Comparison of ENCODE assay signal across 2 fruit fly cellular contexts in the genomic region with DNA sequence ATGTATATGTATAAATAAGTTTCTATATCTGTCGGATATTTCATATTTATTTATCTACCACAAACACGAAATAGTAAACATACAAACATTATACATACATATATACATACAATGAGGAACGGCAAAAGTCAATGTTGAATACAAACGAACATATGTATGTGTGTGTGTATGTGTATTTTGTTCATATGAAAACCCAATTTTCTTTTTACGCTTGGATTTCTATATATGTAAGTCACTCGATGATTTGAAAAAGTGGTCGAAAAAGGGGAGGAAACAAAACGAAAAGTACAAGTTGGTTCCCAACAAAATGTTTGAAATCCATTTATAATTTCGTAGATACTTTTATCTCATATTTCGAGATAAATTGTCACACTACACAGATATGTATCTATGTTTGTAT.
A peak's percentile ranks its signal among the peaks of the same experiment; 100 is the strongest.
TF ChIP-seq lines count a peak whose summit lies in the region.

No protein-coding gene starts in this region.

- TF ChIP-seq CTCF in whole organism, embryonic (GFP tag; optimal IDR thresholded peaks at IDR 0.05; lab: Kevin White, UChicago), result no peak

TF ChIP-seq in whole organism, adult, 20 proteins besides CTCF, POLR2A, EP300 and RAD21:
- TF ChIP-seq Crg-1 (GFP tag; optimal IDR thresholded peaks at IDR 0.05; lab: Kevin White, UChicago) (no peak), kay (GFP tag; lab: Kevin White, UChicago; ENCODE audit: borderline replicate concordance) (peak; percentile 73)

TF ChIP-seq in whole organism, embryonic, 481 proteins besides CTCF, POLR2A, EP300 and RAD21:
- TF ChIP-seq Aef1 (GFP tag; IDR thresholded peaks at IDR 0.05; lab: Robert Waterston, UW), result no peak
- TF ChIP-seq CG16813 (GFP tag; IDR thresholded peaks at IDR 0.05; lab: Robert Waterston, UW; ENCODE audit: partially characterized antibody), result no peak
- no peak for TF ChIP-seq Mad (GFP tag; optimal IDR thresholded peaks at IDR 0.05; lab: Kevin White, UChicago)
- peak in 1 of 2 experiments; percentile 74 for TF ChIP-seq tll (GFP tag; optimal IDR thresholded peaks at IDR 0.05; lab: Kevin White, UChicago)
- TF ChIP-seq cg (GFP tag; optimal IDR thresholded peaks at IDR 0.05; lab: Kevin White, UChicago), result peak; percentile 73
- TF ChIP-seq CG16863 (GFP tag; optimal IDR thresholded peaks at IDR 0.05; lab: Kevin White, UChicago), result no peak
- TF ChIP-seq pros (GFP tag; optimal IDR thresholded peaks at IDR 0.05; lab: Kevin White, UChicago), result peak; percentile 17

Comparison
In these comparisons a context has a peak if more than half of its experiments do, and no peak if none do; other contexts are left out.
1. Of the 1 proteins assayed by ChIP-seq in both whole organism, embryonic and whole organism, adult: peak only in whole organism, embryonic: none; only in whole organism, adult: kay; in both: none; in neither: 0.